Worm (Caenorhabditis elegans): ENCODE results near the gene utx-1.
A peak's percentile ranks its signal among the peaks of the same experiment; 100 is the strongest.

Gene utx-1

DNA sequence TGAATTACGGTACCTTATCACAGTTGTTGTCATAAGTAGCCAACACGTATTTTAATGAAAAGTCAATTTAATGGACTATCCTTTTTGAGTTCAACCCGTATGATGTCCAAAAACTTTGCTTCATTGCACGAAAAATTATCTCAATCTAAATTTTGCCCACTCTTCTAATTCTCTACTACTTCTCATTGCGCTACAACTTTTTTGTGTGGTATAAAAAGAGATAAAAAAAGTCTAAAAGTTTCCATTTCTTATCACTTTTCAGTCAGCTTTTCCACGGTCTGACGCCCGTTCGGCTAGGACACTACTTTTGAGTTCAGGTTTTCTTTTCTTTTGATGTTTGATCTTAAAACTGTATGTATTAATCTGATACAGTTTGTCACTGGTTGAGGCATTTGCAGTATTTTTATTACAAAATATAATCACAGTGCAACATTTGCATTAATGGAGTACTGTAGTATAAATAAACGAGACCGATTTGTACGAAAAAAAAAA, 10.9 kb downstream of the utx-1 start:
- TF ChIP-seq M03D4.4 (tag; optimal IDR thresholded peaks at IDR 0.05) = no peak
- TF ChIP-seq ceh-43 (GFP tag; optimal IDR thresholded peaks at IDR 0.05) = no peak
- no peak for TF ChIP-seq sem-2 (GFP tag; optimal IDR thresholded peaks at IDR 0.05)
- no peak for TF ChIP-seq nhr-12 (tag; optimal IDR thresholded peaks at IDR 0.05)
- no peak for TF ChIP-seq lin-32 (GFP tag; optimal IDR thresholded peaks at IDR 0.05)
- TF ChIP-seq nhr-2 (tag; optimal IDR thresholded peaks at IDR 0.05) = no peak
- no peak for TF ChIP-seq lsy-2 (tag; optimal IDR thresholded peaks at IDR 0.05)
- TF ChIP-seq blmp-1 (tag; optimal IDR thresholded peaks at IDR 0.05) = no peak
- no peak for TF ChIP-seq snpc-4 (tag; optimal IDR thresholded peaks at IDR 0.05)
- TF ChIP-seq hlh-1 (tag; optimal IDR thresholded peaks at IDR 0.05) = no peak

ce11 chrX:8568423-8568903, 11.5 kb downstream of the utx-1 start:
- peak; percentile 95 for TF ChIP-seq unc-62 (GFP tag; optimal IDR thresholded peaks at IDR 0.05)
- TF ChIP-seq drap-1 (GFP tag; optimal IDR thresholded peaks at IDR 0.05) = peak; percentile 7
- no peak for TF ChIP-seq flh-1 (GFP tag; optimal IDR thresholded peaks at IDR 0.05)
- no peak for TF ChIP-seq elt-1 (tag; optimal IDR thresholded peaks at IDR 0.05; ENCODE audit: borderline replicate concordance, insufficient read depth)
- no peak for TF ChIP-seq pha-4 (tag; optimal IDR thresholded peaks at IDR 0.05)
- TF ChIP-seq nhr-2 (tag; optimal IDR thresholded peaks at IDR 0.05) = no peak
- TF ChIP-seq snpc-4 (tag; optimal IDR thresholded peaks at IDR 0.05) = no peak
- peak; percentile 55 for TF ChIP-seq hlh-1 (tag; optimal IDR thresholded peaks at IDR 0.05)
- peak; percentile 53 for TF ChIP-seq ham-2 (GFP tag; optimal IDR thresholded peaks at IDR 0.05)
- TF ChIP-seq nhr-237 (tag; optimal IDR thresholded peaks at IDR 0.05) = no peak
- TF ChIP-seq unc-120 (tag; optimal IDR thresholded peaks at IDR 0.05; ENCODE audit: poor library complexity, severe bottlenecking) = no peak

ce11 chrX:8569159-8569558, 12.2 kb downstream of the utx-1 start:
- TF ChIP-seq mls-2 (tag; optimal IDR thresholded peaks at IDR 0.05) = peak; percentile 80
- peak; percentile 11 for TF ChIP-seq unc-120 (tag; optimal IDR thresholded peaks at IDR 0.05; ENCODE audit: poor library complexity, severe bottlenecking)
- TF ChIP-seq nhr-76 (tag; optimal IDR thresholded peaks at IDR 0.05) = no peak
- no peak for TF ChIP-seq pha-4 (tag; optimal IDR thresholded peaks at IDR 0.05)
- TF ChIP-seq snpc-4 (tag; optimal IDR thresholded peaks at IDR 0.05) = no peak
- no peak for TF ChIP-seq elt-1 (tag; optimal IDR thresholded peaks at IDR 0.05; ENCODE audit: borderline replicate concordance, insufficient read depth)
- no peak for TF ChIP-seq hlh-1 (tag; optimal IDR thresholded peaks at IDR 0.05)
- TF ChIP-seq sptf-1 (tag; optimal IDR thresholded peaks at IDR 0.05) = peak; percentile 21
- no peak for TF ChIP-seq mab-5 (tag; optimal IDR thresholded peaks at IDR 0.05)

ce11 chrX:8570997-8571517, 14.1 kb downstream of the utx-1 start, which contains the start of gene jmjd-3.1:
jmjd-3.1 (plus strand) TSS chrX:8571047.
- TF ChIP-seq ceh-43 (GFP tag; optimal IDR thresholded peaks at IDR 0.05) (no peak), drap-1 (GFP tag; optimal IDR thresholded peaks at IDR 0.05) (no peak), elt-1 (tag; optimal IDR thresholded peaks at IDR 0.05; ENCODE audit: borderline replicate concordance, insufficient read depth) (no peak), tbx-8 (GFP tag; optimal IDR thresholded peaks at IDR 0.05) (no peak)

ce11 chrX:8580217-8580616, 23.3 kb downstream of the utx-1 start, which contains the start of gene F18E9.4:
F18E9.4 (plus strand) TSS chrX:8580517.
- TF ChIP-seq unc-62 (GFP tag; optimal IDR thresholded peaks at IDR 0.05) (no peak), sptf-1 (tag; optimal IDR thresholded peaks at IDR 0.05) (no peak), cnd-1 (tag; optimal IDR thresholded peaks at IDR 0.05) (no peak), hlh-1 (tag; optimal IDR thresholded peaks at IDR 0.05) (no peak), ceh-39 (tag; optimal IDR thresholded peaks at IDR 0.05) (no peak), nhr-237 (tag; optimal IDR thresholded peaks at IDR 0.05) (no peak), nhr-76 (tag; optimal IDR thresholded peaks at IDR 0.05) (no peak), ceh-83 (GFP tag; optimal IDR thresholded peaks at IDR 0.05) (no peak), bed-3 (GFP tag; optimal IDR thresholded peaks at IDR 0.05) (no peak), unc-39 (tag; optimal IDR thresholded peaks at IDR 0.05) (no peak), mab-5 (tag; optimal IDR thresholded peaks at IDR 0.05) (no peak)

DNA sequence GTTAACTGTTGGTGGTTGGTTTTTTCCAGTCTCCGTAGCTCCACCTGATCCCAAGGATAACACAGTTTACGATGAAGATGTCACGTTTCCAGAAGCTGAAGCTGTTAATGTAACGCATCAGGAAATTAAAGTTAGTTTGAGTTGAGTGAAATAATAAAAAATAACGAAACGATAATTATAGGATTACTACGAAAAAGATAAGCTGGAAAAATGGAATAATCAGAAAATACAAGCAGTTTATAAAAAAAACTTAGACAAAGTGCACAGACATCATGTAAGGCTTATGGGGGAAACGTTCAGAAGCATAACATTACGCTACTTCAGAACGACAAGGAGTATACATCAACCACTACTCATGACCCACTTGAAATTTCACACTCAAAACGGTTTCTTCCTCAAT, 24.5 kb downstream of the utx-1 start, which contains the start of gene F18E9.8:
TSS of gene F18E9.8 (minus strand) at position 101 of the 400 bp plus-strand sequence.
- TF ChIP-seq bed-3 (GFP tag; optimal IDR thresholded peaks at IDR 0.05) (no peak), nhr-237 (tag; optimal IDR thresholded peaks at IDR 0.05) (no peak), hlh-1 (tag; optimal IDR thresholded peaks at IDR 0.05) (no peak), ham-2 (GFP tag; optimal IDR thresholded peaks at IDR 0.05) (no peak)

All from whole organism, mixed stage, embryonic.